Worm (Caenorhabditis elegans) whole organism, late embryonic: Measurements from ENCODE around the gene srh-180.

Source experiments
- C08G9.2 ChIP-seq: sonication (generic microtip); optimal IDR thresholded peaks from 2 replicates; lab custom pipeline; 2016; ENCODE audit warnings: mild to moderate bottlenecking, missing genetic modification characterization, moderate library complexity, missing compliant biosample characterization
- K02D7.2 ChIP-seq: sonication (generic microtip); optimal IDR thresholded peaks from 2 replicates; lab custom pipeline; 2017; ENCODE audit warnings: mild to moderate bottlenecking, missing genetic modification characterization, missing compliant biosample characterization
- K09A11.1 ChIP-seq: sonication (generic microtip); optimal IDR thresholded peaks from 2 replicates; lab custom pipeline; 2017; ENCODE audit warnings: antibody characterized with exemption, mild to moderate bottlenecking, missing genetic modification characterization, missing compliant biosample characterization; ENCODE audit not compliant: insufficient read depth
- ahr-1 ChIP-seq: sonication (generic microtip); optimal IDR thresholded peaks from 2 replicates; lab custom pipeline; 2016; ENCODE audit warnings: missing genetic modification characterization, missing compliant biosample characterization
- ama-1 ChIP-seq: fragments of 150-350 bp; optimal IDR thresholded peaks from 2 replicates; lab custom pipeline; 2014
- ceh-19 ChIP-seq: fragments of 200-800 bp; sonication (Bioruptor generic); optimal IDR thresholded peaks from 2 replicates; lab custom pipeline; 2018; ENCODE audit warnings: mild to moderate bottlenecking, missing genetic modification characterization, missing compliant biosample characterization
- ceh-2 ChIP-seq: sonication (generic microtip); optimal IDR thresholded peaks from 2 replicates; lab custom pipeline; 2016; ENCODE audit warnings: missing genotype, missing genetic modification characterization, missing compliant biosample characterization
- ceh-30 ChIP-seq: fragments of 150-350 bp; optimal IDR thresholded peaks from 2 replicates; lab custom pipeline; 2014; ENCODE audit warnings: missing biosample characterization, missing genetic modification characterization
- ceh-34 ChIP-seq: sonication (generic microtip); optimal IDR thresholded peaks from 2 replicates; lab custom pipeline; 2016; ENCODE audit warnings: mild to moderate bottlenecking, missing genetic modification characterization, missing compliant biosample characterization
- ceh-48 ChIP-seq: sonication (generic microtip); optimal IDR thresholded peaks from 2 replicates; lab custom pipeline; 2016; ENCODE audit warnings: missing genetic modification characterization, inconsistent platforms, missing compliant biosample characterization
- ceh-6 ChIP-seq: fragments of 200-800 bp; sonication (Bioruptor generic); optimal IDR thresholded peaks from 2 replicates; lab custom pipeline; 2018; ENCODE audit warnings: mild to moderate bottlenecking, missing genetic modification characterization, missing compliant biosample characterization
- ceh-9 ChIP-seq: sonication (generic microtip); optimal IDR thresholded peaks from 2 replicates; lab custom pipeline; 2016; ENCODE audit warnings: mild to moderate bottlenecking, missing genetic modification characterization, inconsistent platforms, missing compliant biosample characterization
- elt-4 ChIP-seq: sonication (generic microtip); optimal IDR thresholded peaks from 2 replicates; lab custom pipeline; 2016; ENCODE audit warnings: missing genetic modification characterization, missing compliant biosample characterization
- ets-4 ChIP-seq: sonication (generic microtip); optimal IDR thresholded peaks from 2 replicates; lab custom pipeline; 2016; ENCODE audit warnings: missing genetic modification characterization, missing compliant biosample characterization
- fax-1 ChIP-seq: sonication (generic microtip); optimal IDR thresholded peaks from 2 replicates; lab custom pipeline; 2016; ENCODE audit warnings: missing genotype, missing genetic modification characterization, missing compliant biosample characterization
- gmeb-2 ChIP-seq: sonication (generic microtip); optimal IDR thresholded peaks from 2 replicates; lab custom pipeline; 2016; ENCODE audit warnings: missing genetic modification characterization, inconsistent platforms, missing compliant biosample characterization
- hlh-15 ChIP-seq: sonication (generic microtip); optimal IDR thresholded peaks from 2 replicates; lab custom pipeline; 2016; ENCODE audit warnings: missing genetic modification characterization, missing compliant biosample characterization
- hlh-30 ChIP-seq: sonication (generic microtip); optimal IDR thresholded peaks from 2 replicates; lab custom pipeline; 2017; ENCODE audit warnings: antibody characterized with exemption, missing genetic modification characterization, missing compliant biosample characterization; ENCODE audit not compliant: insufficient read depth
- lim-6 ChIP-seq: sonication (generic microtip); optimal IDR thresholded peaks from 2 replicates; lab custom pipeline; 2016; ENCODE audit warnings: missing genetic modification characterization, missing compliant biosample characterization
- lin-11 ChIP-seq: fragments of 200-800 bp; sonication (Bioruptor generic); optimal IDR thresholded peaks from 2 replicates; lab custom pipeline; 2018; ENCODE audit warnings: mild to moderate bottlenecking, missing genetic modification characterization, missing compliant biosample characterization
- mec-3 ChIP-seq: sonication (generic microtip); optimal IDR thresholded peaks from 2 replicates; lab custom pipeline; 2016; ENCODE audit warnings: borderline replicate concordance, missing genetic modification characterization, missing compliant biosample characterization
- nhr-11 ChIP-seq: fragments of 150-350 bp; optimal IDR thresholded peaks from 2 replicates; lab custom pipeline; 2014; ENCODE audit warnings: missing biosample characterization, missing genetic modification characterization
- nhr-232 ChIP-seq: sonication (generic microtip); optimal IDR thresholded peaks from 2 replicates; lab custom pipeline; 2016; ENCODE audit warnings: missing genetic modification characterization, missing compliant biosample characterization
- odd-2 ChIP-seq: sonication (generic microtip); optimal IDR thresholded peaks from 2 replicates; lab custom pipeline; 2017; ENCODE audit warnings: antibody characterized with exemption, mild to moderate bottlenecking, missing genetic modification characterization, missing compliant biosample characterization
- pha-2 ChIP-seq: sonication (generic microtip); optimal IDR thresholded peaks from 2 replicates; lab custom pipeline; 2017; ENCODE audit warnings: mild to moderate bottlenecking, missing genetic modification characterization, missing compliant biosample characterization
- pros-1 ChIP-seq: fragments of 150-350 bp; optimal IDR thresholded peaks from 2 replicates; lab custom pipeline; 2014; ENCODE audit warnings: missing biosample characterization, missing genetic modification reagents, missing genetic modification characterization
- ref-2 ChIP-seq: sonication (generic microtip); optimal IDR thresholded peaks from 2 replicates; lab custom pipeline; 2016; ENCODE audit warnings: missing genetic modification characterization, missing compliant biosample characterization
- sox-2 ChIP-seq: fragments of 200-800 bp; sonication (Bioruptor generic); IDR thresholded peaks from 2 replicates; pipeline ENCODE4 v1.3.6; 2022; ENCODE audit warnings: missing genetic modification reagents, missing genetic modification characterization, missing compliant biosample characterization
- sox-4 ChIP-seq: sonication (generic microtip); optimal IDR thresholded peaks from 2 replicates; lab custom pipeline; 2017; ENCODE audit warnings: mild to moderate bottlenecking, missing genetic modification characterization, inconsistent platforms, missing compliant biosample characterization
- syd-9 ChIP-seq: sonication (generic microtip); optimal IDR thresholded peaks from 2 replicates; lab custom pipeline; 2016; ENCODE audit warnings: mild to moderate bottlenecking, missing genetic modification characterization, moderate library complexity, missing compliant biosample characterization
- tbx-2 ChIP-seq: sonication (generic microtip); optimal IDR thresholded peaks from 2 replicates; lab custom pipeline; 2016; ENCODE audit warnings: missing genetic modification characterization, missing compliant biosample characterization
- tbx-7 ChIP-seq: sonication (generic microtip); optimal IDR thresholded peaks from 2 replicates; lab custom pipeline; 2016; ENCODE audit warnings: missing genotype, missing genetic modification characterization, missing compliant biosample characterization
- ttx-3 ChIP-seq: sonication (generic microtip); optimal IDR thresholded peaks from 2 replicates; lab custom pipeline; 2016; ENCODE audit warnings: missing genetic modification reagents, missing genetic modification characterization, missing compliant biosample characterization
- unc-3 ChIP-seq, 2 experiments: fragments of 200-800 bp in 1 of 2; sonication (Bioruptor generic) in 1 of 2; sonication (generic microtip) in 1 of 2; conservative IDR thresholded peaks in 1 of 2; optimal IDR thresholded peaks in 1 of 2; 2 replicates each; pipeline versions ENCODE4 v1.3.6 to Lab custom; 2016 to 2022; ENCODE audit warnings: missing compliant biosample characterization in 2 of 2, missing genetic modification characterization in 2 of 2, missing genetic modification reagents in 1 of 2
- unc-42 ChIP-seq: sonication (generic microtip); optimal IDR thresholded peaks from 2 replicates; lab custom pipeline; 2016; ENCODE audit warnings: missing genotype, missing genetic modification characterization, missing compliant biosample characterization
- unc-86 ChIP-seq: sonication (generic microtip); optimal IDR thresholded peaks from 2 replicates; lab custom pipeline; 2016; ENCODE audit warnings: missing genetic modification characterization, missing compliant biosample characterization
- zip-5 ChIP-seq: sonication (generic microtip); optimal IDR thresholded peaks from 2 replicates; lab custom pipeline; 2016; ENCODE audit warnings: missing genetic modification characterization, missing compliant biosample characterization
- ztf-16 ChIP-seq: sonication (generic microtip); optimal IDR thresholded peaks from 2 replicates; lab custom pipeline; 2017; ENCODE audit warnings: missing genetic modification characterization, missing compliant biosample characterization

Gene srh-180

DNA sequence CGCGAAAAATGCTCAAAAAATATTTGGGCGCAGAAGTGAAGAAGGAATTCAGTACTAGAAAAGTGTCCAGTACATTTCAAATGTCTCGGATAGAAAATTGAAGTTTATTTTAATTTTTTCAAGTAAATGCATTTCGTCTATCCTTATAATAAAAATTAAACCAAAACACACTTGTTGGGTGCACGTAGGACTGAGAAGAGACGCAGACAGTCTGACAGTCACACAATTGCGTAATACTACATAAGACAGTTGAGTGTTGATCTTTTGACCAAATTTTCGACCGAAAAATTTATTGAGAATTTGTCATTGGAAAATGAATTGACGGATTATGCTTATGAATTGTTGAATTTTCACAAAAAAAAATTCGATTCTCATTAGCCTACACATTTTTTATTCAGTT lies 7.8 kb upstream of the srh-180 start, which contains the start of gene oac-7:
Gene oac-7, plus strand, starts transcription at position 283 of the 400 bp plus-strand sequence.
- TF ChIP-seq lin-11 (tag; lab: Kevin White, UChicago) (no peak), pha-2 (no peak), ceh-34 (tag; lab: Kevin White, UChicago) (no peak)

DNA sequence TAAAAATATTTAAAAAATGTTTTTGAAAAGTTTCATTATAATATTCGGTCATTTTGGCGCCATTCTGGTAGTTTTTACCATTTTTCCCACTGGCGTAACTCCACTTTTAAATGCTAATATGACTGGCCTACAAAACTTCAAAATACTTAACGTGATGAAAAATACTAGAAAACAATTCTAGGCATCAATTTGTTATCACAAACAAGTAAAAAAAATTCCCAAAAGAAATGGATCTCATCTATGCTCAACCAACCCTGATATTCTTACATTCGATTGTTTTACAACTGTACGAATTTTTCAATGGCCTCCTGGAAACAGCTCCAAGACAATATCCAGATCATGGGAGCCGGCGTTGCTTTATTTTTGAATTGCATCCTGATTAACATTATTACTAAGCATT lies 2.3 kb upstream of the srh-180 start, which contains the start of gene str-214:
Gene str-214, plus strand, starts transcription at position 301 of the 400 bp plus-strand sequence.
- no peak for TF ChIP-seq ceh-19 (GFP tag; lab: Kevin White, UChicago)
- no peak for TF ChIP-seq gmeb-2 (tag; lab: Kevin White, UChicago)
- TF ChIP-seq syd-9 (tag; lab: Kevin White, UChicago), result no peak
- no peak for TF ChIP-seq ceh-6 (GFP tag; lab: Kevin White, UChicago)
- TF ChIP-seq ceh-30 (tag; lab: Kevin White, UChicago), result no peak
- TF ChIP-seq mec-3, result no peak
- no peak for TF ChIP-seq hlh-15 (tag; lab: Kevin White, UChicago)
- no peak for TF ChIP-seq tbx-7
- TF ChIP-seq ahr-1 (tag; lab: Kevin White, UChicago), result no peak
- TF ChIP-seq ztf-16 (tag; lab: Kevin White, UChicago), result no peak
- no peak for TF ChIP-seq ceh-48 (tag; lab: Kevin White, UChicago)
- TF ChIP-seq fax-1 (tag; lab: Kevin White, UChicago), result no peak
- TF ChIP-seq sox-4 (tag; lab: Kevin White, UChicago), result no peak
- no peak for TF ChIP-seq sox-2 (GFP tag; lab: Robert Waterston, UW)

DNA sequence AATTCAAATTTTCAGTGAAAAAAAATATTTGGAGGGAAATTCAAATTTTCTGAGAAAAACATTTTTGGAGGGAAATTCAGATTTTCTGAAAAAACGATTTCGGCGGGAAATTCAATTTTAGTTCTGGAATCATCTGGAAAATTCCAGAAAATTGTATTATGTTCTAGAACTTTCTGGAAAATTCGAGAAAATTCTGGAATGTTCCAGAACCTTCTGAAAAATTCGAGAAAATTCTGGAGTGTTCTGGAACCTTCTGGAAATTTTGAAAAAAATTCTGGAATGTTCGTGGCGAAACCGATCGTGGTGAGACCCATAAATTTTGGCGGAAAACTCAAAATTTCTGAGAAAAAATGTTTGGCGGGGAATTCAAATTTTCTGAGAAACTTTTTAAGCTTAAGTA lies 4.8 kb downstream of the srh-180 start:
- TF ChIP-seq sox-4 (tag; lab: Kevin White, UChicago), result no peak
- TF ChIP-seq mec-3, result no peak
- TF ChIP-seq pros-1 (tag; lab: Kevin White, UChicago), result no peak
- TF ChIP-seq ama-1 (lab: Kevin White, UChicago), result no peak
- no peak for TF ChIP-seq K09A11.1
- TF ChIP-seq ztf-16 (tag; lab: Kevin White, UChicago), result no peak
- TF ChIP-seq ahr-1 (tag; lab: Kevin White, UChicago), result no peak
- TF ChIP-seq syd-9 (tag; lab: Kevin White, UChicago), result no peak
- no peak for TF ChIP-seq unc-3 (GFP tag; conservative IDR thresholded peaks at IDR 0.05; lab: Robert Waterston, UW)
- no peak for TF ChIP-seq unc-3 (tag; optimal IDR thresholded peaks at IDR 0.05; lab: Kevin White, UChicago)
- no peak for TF ChIP-seq tbx-7
- TF ChIP-seq unc-42 (tag; lab: Kevin White, UChicago), result no peak
- TF ChIP-seq ceh-9 (tag; lab: Kevin White, UChicago), result no peak
- TF ChIP-seq hlh-30 (tag; lab: Kevin White, UChicago), result no peak
- no peak for TF ChIP-seq tbx-2
- TF ChIP-seq elt-4 (tag; lab: Kevin White, UChicago), result no peak
- no peak for TF ChIP-seq ceh-19 (GFP tag; lab: Kevin White, UChicago)
- TF ChIP-seq unc-86 (tag; lab: Kevin White, UChicago), result no peak

DNA sequence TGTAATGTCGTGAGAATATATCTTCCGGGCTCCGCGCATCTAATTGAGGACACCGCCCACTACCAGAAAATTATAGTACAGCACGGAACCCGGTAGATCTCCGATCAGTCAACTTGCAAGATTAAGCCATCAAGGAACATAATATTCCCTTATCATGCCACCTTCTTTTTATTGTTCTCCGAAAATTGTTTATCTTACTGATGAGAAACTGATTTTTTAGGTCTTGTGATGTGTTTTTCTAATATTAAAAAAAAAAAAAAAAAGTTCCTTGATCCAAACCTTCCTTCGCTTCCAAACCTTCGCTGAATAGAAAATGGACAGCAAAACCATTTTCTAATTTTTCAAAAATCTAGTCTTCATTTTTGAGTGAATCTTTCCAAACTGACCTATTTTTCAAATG lies 11.5 kb downstream of the srh-180 start, which contains the start of gene F57G8.7:
Gene F57G8.7, plus strand, starts transcription at position 301 of the 400 bp plus-strand sequence.
- TF ChIP-seq unc-3 (GFP tag; conservative IDR thresholded peaks at IDR 0.05; lab: Robert Waterston, UW) (no peak), unc-3 (tag; optimal IDR thresholded peaks at IDR 0.05; lab: Kevin White, UChicago) (no peak), gmeb-2 (tag; lab: Kevin White, UChicago) (no peak), ref-2 (tag; lab: Kevin White, UChicago) (no peak), odd-2 (tag; lab: Kevin White, UChicago) (no peak), C08G9.2 (tag; lab: Kevin White, UChicago) (no peak), lim-6 (tag; lab: Kevin White, UChicago) (no peak), ets-4 (no peak), nhr-232 (tag; lab: Kevin White, UChicago) (no peak), ama-1 (lab: Kevin White, UChicago) (no peak), syd-9 (tag; lab: Kevin White, UChicago) (no peak), ttx-3 (tag; lab: Kevin White, UChicago) (no peak), lin-11 (tag; lab: Kevin White, UChicago) (no peak), hlh-30 (tag; lab: Kevin White, UChicago) (no peak), ceh-19 (GFP tag; lab: Kevin White, UChicago) (no peak), zip-5 (tag; lab: Kevin White, UChicago) (no peak), ceh-2 (tag; lab: Kevin White, UChicago) (no peak), ceh-30 (tag; lab: Kevin White, UChicago) (no peak), nhr-11 (tag; lab: Kevin White, UChicago) (no peak), K02D7.2 (tag; lab: Kevin White, UChicago) (no peak), tbx-2 (no peak)
